Fruit fly (Drosophila melanogaster): Measurements from ENCODE around the gene CG3226.

DNA sequence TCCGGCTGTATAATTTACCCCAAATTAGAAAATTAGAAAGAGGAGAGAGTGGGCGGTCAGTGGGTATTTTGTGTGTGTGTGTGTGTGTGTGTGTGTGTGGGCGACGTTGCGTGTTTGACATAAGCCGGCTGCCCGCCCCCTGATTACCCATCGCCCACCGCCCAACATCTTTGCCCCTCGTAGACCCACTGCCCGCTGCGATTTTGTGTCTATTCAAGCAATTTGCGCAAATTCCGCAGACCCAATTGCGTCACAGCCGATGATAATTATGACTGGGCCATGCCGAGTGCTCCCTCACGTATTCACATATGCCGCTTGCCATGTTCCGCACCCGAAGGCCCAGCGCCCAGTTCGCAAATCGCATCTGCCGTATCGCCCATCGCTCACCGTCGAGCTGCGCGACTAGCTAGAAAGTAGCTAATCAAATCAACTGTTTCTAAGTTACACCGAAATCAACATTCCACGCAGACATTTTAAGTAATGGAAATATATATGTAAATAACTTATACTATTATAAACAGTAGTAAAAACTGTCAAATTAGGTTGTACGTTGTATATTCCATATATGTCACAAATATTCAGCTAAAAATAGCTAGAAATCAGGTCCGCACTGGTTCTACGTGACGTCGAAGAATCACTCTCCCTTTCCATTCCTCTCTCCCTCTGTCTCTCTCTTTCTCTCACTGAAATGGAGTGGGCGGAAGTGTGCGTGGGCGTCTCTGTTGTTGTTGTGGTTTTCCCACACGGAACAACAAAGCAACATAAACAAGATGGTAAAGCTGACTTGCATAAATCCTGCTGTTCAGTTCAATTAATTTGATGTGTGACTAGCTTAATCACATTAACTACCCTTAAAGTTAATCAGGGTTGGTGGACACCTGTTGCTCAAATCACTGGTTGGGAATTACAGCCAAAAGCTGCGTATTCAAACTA is 2.8 kb upstream of the CG3226 start:
- TF ChIP-seq lola (GFP tag; optimal IDR thresholded peaks at IDR 0.05) (no peak), Mio (GFP tag; optimal IDR thresholded peaks at IDR 0.05) (no peak), GATAd (GFP tag; optimal IDR thresholded peaks at IDR 0.05) (no peak), Hr78 (GFP tag; optimal IDR thresholded peaks at IDR 0.05) (no peak), woc (GFP tag; optimal IDR thresholded peaks at IDR 0.05) (peak; percentile 57), pan (optimal IDR thresholded peaks at IDR 0.05) (no peak), sv (GFP tag; optimal IDR thresholded peaks at IDR 0.05) (no peak), h (GFP tag; optimal IDR thresholded peaks at IDR 0.05) (peak; percentile 55), jim (GFP tag; optimal IDR thresholded peaks at IDR 0.05) (no peak), Vsx2 (GFP tag; optimal IDR thresholded peaks at IDR 0.05; ENCODE audit: partially characterized antibody) (no peak)
